Fruit fly (Drosophila melanogaster) whole organism, embryonic: ENCODE measurements around the gene PEK.
A peak's percentile ranks its signal among the peaks of the same experiment; 100 is the strongest.

Experiments used
- Adf1 ChIP-seq: fragments of 200-800 bp; sonication (Bioruptor generic); IDR thresholded peaks from 2 replicates; pipeline ENCODE4 v1.3.6; 2022; ENCODE audit warnings: missing biosample characterization, missing genetic modification characterization
- Bdp1 ChIP-seq: fragments of 200-800 bp; sonication (Bioruptor generic); optimal IDR thresholded peaks from 3 replicates; lab custom pipeline; 2016; ENCODE audit warnings: missing biosample characterization, missing genetic modification characterization
- Bteb2 ChIP-seq: fragments of 200-800 bp; sonication (Bioruptor generic); optimal IDR thresholded peaks from 2 replicates; lab custom pipeline; 2016; ENCODE audit warnings: missing biosample characterization, missing genetic modification characterization
- C15 ChIP-seq: fragments of 200-800 bp; sonication (Bioruptor generic); IDR thresholded peaks from 3 replicates; pipeline ENCODE4 v1.3.6; 2022; ENCODE audit warnings: missing biosample characterization, missing genetic modification characterization
- CG11456 ChIP-seq: fragments of 200-800 bp; sonication (Bioruptor generic); IDR thresholded peaks from 3 replicates; pipeline ENCODE4 v1.3.6; 2022; ENCODE audit warnings: missing biosample characterization, missing genetic modification characterization
- CG11696 ChIP-seq: fragments of 200-800 bp; sonication (Bioruptor generic); IDR thresholded peaks from 2 replicates; pipeline ENCODE4 v1.3.6; 2022; ENCODE audit warnings: missing biosample characterization, missing genetic modification characterization
- CG12071 ChIP-seq: fragments of 200-800 bp; sonication (Bioruptor generic); optimal IDR thresholded peaks from 3 replicates; lab custom pipeline; 2018; ENCODE audit warnings: missing biosample characterization, mild to moderate bottlenecking, missing genetic modification characterization
- CG12769 ChIP-seq: fragments of 200-800 bp; sonication (Bioruptor generic); optimal IDR thresholded peaks from 2 replicates; lab custom pipeline; 2019; ENCODE audit warnings: missing biosample characterization, mild to moderate bottlenecking, missing genetic modification characterization, moderate library complexity
- CG13287 ChIP-seq: fragments of 200-800 bp; sonication (Bioruptor generic); IDR thresholded peaks from 2 replicates; pipeline ENCODE4 v1.3.6; 2022; ENCODE audit warnings: missing biosample characterization, missing genetic modification characterization; ENCODE audit not compliant: partially characterized antibody
- CG13424 ChIP-seq: fragments of 200-800 bp; sonication (Bioruptor generic); optimal IDR thresholded peaks from 2 replicates; lab custom pipeline; 2019; ENCODE audit warnings: missing biosample characterization, mild to moderate bottlenecking, missing genetic modification characterization, moderate library complexity
- CG13894 ChIP-seq: fragments of 200-800 bp; sonication (Bioruptor generic); optimal IDR thresholded peaks from 3 replicates; lab custom pipeline; 2018; ENCODE audit warnings: missing biosample characterization, mild to moderate bottlenecking, missing genetic modification characterization, moderate library complexity
- CG14667 ChIP-seq: fragments of 200-800 bp; sonication (Bioruptor generic); IDR thresholded peaks from 2 replicates; pipeline ENCODE4 v1.3.6; 2022; ENCODE audit warnings: missing biosample characterization, missing genetic modification characterization
- CG17359 ChIP-seq: fragments of 200-800 bp; sonication (Bioruptor generic); optimal IDR thresholded peaks from 3 replicates; lab custom pipeline; 2018; ENCODE audit warnings: missing biosample characterization, mild to moderate bottlenecking, missing genetic modification characterization, moderate library complexity
- CG18262 ChIP-seq: fragments of 200-800 bp; optimal IDR thresholded peaks from 3 replicates; lab custom pipeline; 2019; ENCODE audit warnings: missing biosample characterization, mild to moderate bottlenecking, missing genetic modification characterization, moderate library complexity
- CG18619 ChIP-seq: fragments of 200-800 bp; sonication (Bioruptor generic); optimal IDR thresholded peaks from 3 replicates; lab custom pipeline; 2017; ENCODE audit warnings: missing biosample characterization, mild to moderate bottlenecking, missing genetic modification characterization
- CG2116 ChIP-seq: fragments of 200-800 bp; sonication (Bioruptor generic); optimal IDR thresholded peaks from 3 replicates; lab custom pipeline; 2018; ENCODE audit warnings: missing biosample characterization, mild to moderate bottlenecking, missing genetic modification characterization
- CG30431 ChIP-seq: fragments of 200-800 bp; sonication (Bioruptor generic); optimal IDR thresholded peaks from 2 replicates; lab custom pipeline; 2017; ENCODE audit warnings: missing biosample characterization, missing genetic modification characterization
- CG34376 ChIP-seq: fragments of 200-800 bp; sonication (Bioruptor generic); optimal IDR thresholded peaks from 2 replicates; lab custom pipeline; 2018; ENCODE audit warnings: missing biosample characterization, mild to moderate bottlenecking, missing genetic modification characterization
- CG4282 ChIP-seq: fragments of 200-800 bp; sonication (Bioruptor generic); optimal IDR thresholded peaks from 2 replicates; lab custom pipeline; 2016; ENCODE audit warnings: missing biosample characterization, missing genetic modification characterization
- CG4854 ChIP-seq: fragments of 200-800 bp; sonication (Bioruptor generic); optimal IDR thresholded peaks from 2 replicates; lab custom pipeline; 2016; ENCODE audit warnings: missing biosample characterization, missing genetic modification characterization, inconsistent platforms
- CG7271 ChIP-seq: fragments of 200-800 bp; sonication (Bioruptor generic); optimal IDR thresholded peaks from 2 replicates; lab custom pipeline; 2018; ENCODE audit warnings: missing biosample characterization, mild to moderate bottlenecking, missing genetic modification characterization, moderate library complexity
- CG7556 ChIP-seq: fragments of 200-800 bp; sonication (Bioruptor generic); optimal IDR thresholded peaks from 2 replicates; lab custom pipeline; 2017; ENCODE audit warnings: missing biosample characterization, mild to moderate bottlenecking, missing genetic modification characterization
- CG7963 ChIP-seq: fragments of 200-800 bp; sonication (Bioruptor generic); IDR thresholded peaks from 3 replicates; pipeline ENCODE4 v1.3.6; 2022; ENCODE audit warnings: missing biosample characterization, missing genetic modification characterization; ENCODE audit not compliant: partially characterized antibody
- CG8290 ChIP-seq, 3 experiments: fragments of 200-800 bp; sonication (Bioruptor generic); optimal IDR thresholded peaks; 2 replicates each; lab custom pipeline; 2016 to 2019; ENCODE audit warnings: missing biosample characterization in 3 of 3, missing genetic modification characterization in 3 of 3, mild to moderate bottlenecking in 2 of 3, moderate library complexity in 1 of 3
- CG8944 ChIP-seq: fragments of 200-800 bp; sonication (Bioruptor generic); optimal IDR thresholded peaks from 3 replicates; lab custom pipeline; 2016; ENCODE audit warnings: missing biosample characterization, missing genetic modification characterization
- CG9437 ChIP-seq: fragments of 200-800 bp; sonication (Bioruptor generic); optimal IDR thresholded peaks from 2 replicates; lab custom pipeline; 2018; ENCODE audit warnings: missing biosample characterization, mild to moderate bottlenecking, missing genetic modification characterization
- D ChIP-seq, 2 experiments: fragments of 200-800 bp in 1 of 2; fragments of >200 bp in 1 of 2; sonication (Bioruptor generic) in 1 of 2; optimal IDR thresholded peaks; 2 replicates in 1 of 2; 3 replicates in 1 of 2; lab custom pipeline; 2017; ENCODE audit warnings: mild to moderate bottlenecking in 1 of 2, missing biosample characterization in 1 of 2, missing genetic modification characterization in 1 of 2, missing genetic modification reagents in 1 of 2
- D19B ChIP-seq: fragments of 200-800 bp; sonication (Bioruptor generic); optimal IDR thresholded peaks from 2 replicates; lab custom pipeline; 2017; ENCODE audit warnings: missing biosample characterization, mild to moderate bottlenecking, missing genetic modification characterization
- Doc2 ChIP-seq: fragments of 200-800 bp; sonication (Bioruptor generic); IDR thresholded peaks from 2 replicates; pipeline ENCODE4 v1.3.6; 2022; ENCODE audit warnings: missing biosample characterization, missing genetic modification characterization
- Dp ChIP-seq: fragments of 200-800 bp; sonication (Bioruptor generic); optimal IDR thresholded peaks from 2 replicates; lab custom pipeline; 2018; ENCODE audit warnings: missing biosample characterization, mild to moderate bottlenecking, missing genetic modification characterization, moderate library complexity
- E2f1 ChIP-seq: fragments of 200-800 bp; sonication (Bioruptor generic); IDR thresholded peaks from 2 replicates; pipeline ENCODE4 v1.3.6; 2022; ENCODE audit warnings: missing biosample characterization, missing genetic modification characterization
- Jarid2 ChIP-seq: fragments of 200-800 bp; sonication (Bioruptor generic); optimal IDR thresholded peaks from 3 replicates; lab custom pipeline; 2017; ENCODE audit warnings: mild to moderate bottlenecking, missing biosample characterization, missing genetic modification reagents, missing genetic modification characterization
- Myb ChIP-seq: fragments of 200-800 bp; sonication (Bioruptor generic); optimal IDR thresholded peaks from 2 replicates; lab custom pipeline; 2016; ENCODE audit warnings: missing biosample characterization, missing genetic modification characterization
- chinmo ChIP-seq: fragments of 200-800 bp; sonication (Bioruptor generic); IDR thresholded peaks from 4 replicates; pipeline ENCODE4 v1.3.6; 2022; ENCODE audit warnings: missing biosample characterization, missing genetic modification characterization; ENCODE audit not compliant: partially characterized antibody
- ci ChIP-seq: fragments of 200-800 bp; sonication (Bioruptor generic); IDR thresholded peaks from 3 replicates; pipeline ENCODE4 v1.3.6; 2022; ENCODE audit warnings: missing biosample characterization, missing genetic modification characterization
- gem ChIP-seq: fragments of 200-800 bp; sonication (Bioruptor generic); optimal IDR thresholded peaks from 2 replicates; lab custom pipeline; 2019; ENCODE audit warnings: missing biosample characterization, mild to moderate bottlenecking, missing genetic modification characterization, moderate library complexity
- klu ChIP-seq: fragments of 200-800 bp; sonication (Bioruptor generic); IDR thresholded peaks from 2 replicates; pipeline ENCODE4 v1.3.6; 2022; ENCODE audit warnings: missing biosample characterization, missing genetic modification characterization
- lab ChIP-seq: fragments of 200-800 bp; sonication (Bioruptor generic); optimal IDR thresholded peaks from 3 replicates; lab custom pipeline; 2017; ENCODE audit warnings: missing biosample characterization, missing genetic modification characterization, mild to moderate bottlenecking, moderate library complexity, missing genetic modification reagents
- lilli ChIP-seq: fragments of 200-800 bp; sonication (Bioruptor generic); optimal IDR thresholded peaks from 3 replicates; lab custom pipeline; 2016; ENCODE audit warnings: missing biosample characterization, missing genetic modification characterization
- lmd ChIP-seq: fragments of 200-800 bp; sonication (Bioruptor generic); IDR thresholded peaks from 2 replicates; pipeline ENCODE4 v1.3.6; 2022; ENCODE audit warnings: missing biosample characterization, missing genetic modification characterization
- pita ChIP-seq: fragments of 200-800 bp; sonication (Bioruptor generic); optimal IDR thresholded peaks from 2 replicates; lab custom pipeline; 2017; ENCODE audit warnings: missing biosample characterization, mild to moderate bottlenecking, missing genetic modification characterization
- pum ChIP-seq: fragments of 200-800 bp; sonication (Bioruptor generic); optimal IDR thresholded peaks from 2 replicates; lab custom pipeline; 2016; ENCODE audit warnings: missing biosample characterization, missing genetic modification characterization
- row ChIP-seq: fragments of 200-800 bp; sonication (Bioruptor generic); IDR thresholded peaks from 3 replicates; pipeline ENCODE4 v1.3.6; 2022; ENCODE audit warnings: missing biosample characterization, missing genetic modification characterization
- sens-2 ChIP-seq: fragments of 200-800 bp; sonication (Bioruptor generic); IDR thresholded peaks from 2 replicates; pipeline ENCODE4 v1.3.6; 2022; ENCODE audit warnings: missing biosample characterization, missing genetic modification characterization
- sug ChIP-seq: fragments of 200-800 bp; optimal IDR thresholded peaks from 2 replicates; lab custom pipeline; 2019; ENCODE audit warnings: missing biosample characterization, mild to moderate bottlenecking, missing genetic modification characterization, moderate library complexity
- tio ChIP-seq: fragments of 200-800 bp; sonication (Bioruptor generic); optimal IDR thresholded peaks from 2 replicates; lab custom pipeline; 2017; ENCODE audit warnings: missing biosample characterization, missing genetic modification characterization, inconsistent platforms
- tll ChIP-seq, 2 experiments: fragments of 200-800 bp in 1 of 2; fragments of >200 bp in 1 of 2; sonication (Bioruptor generic) in 1 of 2; optimal IDR thresholded peaks; 2 replicates each; lab custom pipeline; 2017 to 2019; ENCODE audit warnings: missing biosample characterization in 2 of 2, missing genetic modification characterization in 2 of 2, mild to moderate bottlenecking in 1 of 2, moderate library complexity in 1 of 2
- toy ChIP-seq: fragments of 200-800 bp; sonication (Bioruptor generic); IDR thresholded peaks from 2 replicates; pipeline ENCODE4 v1.3.6; 2022; ENCODE audit warnings: missing biosample characterization, missing genetic modification characterization
- zfh1 ChIP-seq: fragments of 200-800 bp; sonication (Bioruptor generic); IDR thresholded peaks from 3 replicates; pipeline ENCODE4 v1.3.6; 2022; ENCODE audit warnings: missing biosample characterization, missing genetic modification characterization

The PEK gene

DNA sequence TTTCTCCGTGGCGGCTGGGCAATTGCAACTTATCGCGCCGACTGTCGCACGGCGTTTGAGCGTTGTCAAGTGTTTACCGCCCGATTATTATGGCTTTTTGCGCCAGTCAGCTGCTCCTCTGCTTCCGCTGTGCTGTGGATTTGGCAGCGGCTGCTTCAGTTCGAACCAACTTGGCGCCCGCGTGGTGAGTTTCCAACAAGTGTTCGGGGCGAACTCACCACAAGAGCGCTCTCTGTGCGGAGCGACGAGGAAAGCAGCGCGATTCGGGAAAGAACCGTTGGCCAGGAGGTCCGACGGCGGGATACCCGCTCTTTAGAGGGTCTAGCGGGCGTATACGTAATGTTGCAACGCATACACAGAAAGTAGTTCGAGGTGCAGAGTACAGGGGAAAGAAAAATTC lies 38.1 kb upstream of the PEK start, which contains the start of gene NKCC (continued):
- TF ChIP-seq CG7271 (tag; lab: Kevin White, UChicago) (no peak), tio (no peak), CG8944 (GFP tag; lab: Kevin White, UChicago) (no peak), E2f1 (GFP tag; lab: Robert Waterston, UW) (no peak), pita (no peak), toy (GFP tag; lab: Robert Waterston, UW) (no peak), pum (GFP tag; lab: Kevin White, UChicago) (no peak), CG11696 (GFP tag; lab: Robert Waterston, UW) (no peak), CG18619 (GFP tag; lab: Kevin White, UChicago) (no peak), CG18262 (tag; lab: Kevin White, UChicago) (no peak), row (GFP tag; lab: Robert Waterston, UW) (no peak), Myb (GFP tag; lab: Kevin White, UChicago) (peak; percentile 1), CG12071 (GFP tag; lab: Kevin White, UChicago) (no peak), CG30431 (GFP tag; lab: Kevin White, UChicago) (no peak), Bdp1 (GFP tag; lab: Kevin White, UChicago) (no peak), CG17359 (tag; lab: Kevin White, UChicago) (no peak), Adf1 (GFP tag; lab: Robert Waterston, UW) (peak; percentile 57), lmd (GFP tag; lab: Robert Waterston, UW) (no peak), gem (no peak), CG9437 (GFP tag; lab: Kevin White, UChicago) (no peak), CG12769 (tag; lab: Kevin White, UChicago) (peak; percentile 30), D19B (GFP tag; lab: Kevin White, UChicago) (peak; percentile 27), C15 (GFP tag; lab: Robert Waterston, UW) (no peak), lilli (GFP tag; lab: Kevin White, UChicago) (no peak), Bteb2 (GFP tag; lab: Kevin White, UChicago) (no peak), CG13424 (tag; lab: Kevin White, UChicago) (no peak), chinmo (GFP tag; lab: Robert Waterston, UW) (0 out of 4 replicates have a peak, but pooled peaks have one; percentile 34), D (optimal IDR thresholded peaks at IDR 0.05; lab: Kevin White, UChicago) (no peak), D (GFP tag; optimal IDR thresholded peaks at IDR 0.05; lab: Kevin White, UChicago) (no peak), CG13287 (GFP tag; lab: Robert Waterston, UW) (peak; percentile 29; the same call in 1 of the 2 replicates), sug (tag; lab: Kevin White, UChicago) (peak; percentile 22), ci (no peak), CG8290 (GFP tag; optimal IDR thresholded peaks at IDR 0.05; lab: Kevin White, UChicago) (no peak), CG8290 (tag; optimal IDR thresholded peaks at IDR 0.05; lab: Kevin White, UChicago) (peak in 1 of 2 experiments; percentile 3), lab (GFP tag; lab: Kevin White, UChicago) (no peak), klu (GFP tag; lab: Robert Waterston, UW) (no peak), CG14667 (GFP tag; lab: Robert Waterston, UW) (no peak), CG4282 (GFP tag; lab: Kevin White, UChicago) (no peak), Dp (GFP tag; lab: Kevin White, UChicago) (peak; percentile 10), Doc2 (GFP tag; lab: Robert Waterston, UW) (no peak), Jarid2 (GFP tag; lab: Kevin White, UChicago) (no peak), CG7556 (GFP tag; lab: Kevin White, UChicago) (no peak), CG11456 (GFP tag; lab: Robert Waterston, UW) (no peak), CG13894 (tag; lab: Kevin White, UChicago) (peak; percentile 13), CG34376 (GFP tag; lab: Kevin White, UChicago) (peak; percentile 15), sens-2 (GFP tag; lab: Robert Waterston, UW) (0 out of 2 replicates have a peak, but pooled peaks have one; percentile 4), tll (GFP tag; optimal IDR thresholded peaks at IDR 0.05; lab: Kevin White, UChicago) (no peak), CG4854 (GFP tag; lab: Kevin White, UChicago) (no peak), zfh1 (GFP tag; lab: Robert Waterston, UW) (0 out of 3 replicates have a peak, but pooled peaks have one; percentile 12), CG7963 (GFP tag; lab: Robert Waterston, UW) (no peak), CG2116 (GFP tag; lab: Kevin White, UChicago) (no peak)
